Fruit fly (Drosophila melanogaster) whole organism, embryonic: Measurements from ENCODE around the gene CG1092.

Experiments
- CG12104 ChIP-seq: fragments of 200-800 bp; sonication (Bioruptor generic); optimal IDR thresholded peaks from 3 replicates; lab custom pipeline; 2016; ENCODE audit warnings: missing biosample characterization, missing genetic modification characterization
- CG2116 ChIP-seq: fragments of 200-800 bp; sonication (Bioruptor generic); optimal IDR thresholded peaks from 3 replicates; lab custom pipeline; 2018; ENCODE audit warnings: missing biosample characterization, mild to moderate bottlenecking, missing genetic modification characterization
- CG5953 ChIP-seq: fragments of 200-800 bp; sonication (Bioruptor generic); IDR thresholded peaks from 2 replicates; pipeline ENCODE4 v1.3.6; 2022; ENCODE audit warnings: missing biosample characterization, missing genetic modification characterization
- CG6175 ChIP-seq: fragments of 200-800 bp; sonication (Bioruptor generic); IDR thresholded peaks from 3 replicates; pipeline ENCODE4 v1.3.6; 2022; ENCODE audit warnings: missing biosample characterization, missing genetic modification characterization
- NK7.1 ChIP-seq: fragments of 200-800 bp; sonication (Bioruptor generic); optimal IDR thresholded peaks from 3 replicates; lab custom pipeline; 2016; ENCODE audit warnings: missing biosample characterization, missing genetic modification characterization
- Opbp ChIP-seq: fragments of 200-800 bp; sonication (Bioruptor generic); IDR thresholded peaks from 3 replicates; pipeline ENCODE4 v1.3.6; 2022; ENCODE audit warnings: missing biosample characterization, missing genetic modification characterization; ENCODE audit not compliant: partially characterized antibody
- Sox102F ChIP-seq: fragments of 200-800 bp; sonication (Bioruptor generic); optimal IDR thresholded peaks from 2 replicates; lab custom pipeline; 2018; ENCODE audit warnings: missing biosample characterization, mild to moderate bottlenecking, missing genetic modification characterization, moderate library complexity
- Taf1 ChIP-seq: fragments of 200-800 bp; sonication (Bioruptor generic); IDR thresholded peaks from 2 replicates; pipeline ENCODE4 v1.3.6; 2022; ENCODE audit warnings: missing biosample characterization, missing genetic modification characterization
- crc ChIP-seq: fragments of 200-800 bp; sonication (Bioruptor generic); optimal IDR thresholded peaks from 2 replicates; lab custom pipeline; 2016; ENCODE audit warnings: missing biosample characterization, missing genetic modification characterization
- hbn ChIP-seq: fragments of 200-800 bp; sonication (Bioruptor generic); IDR thresholded peaks from 2 replicates; pipeline ENCODE4 v1.3.6; 2022; ENCODE audit warnings: missing biosample characterization, missing genetic modification characterization; ENCODE audit not compliant: partially characterized antibody
- kay ChIP-seq: fragments of 200-800 bp; sonication (Bioruptor generic); optimal IDR thresholded peaks from 2 replicates; lab custom pipeline; 2016; ENCODE audit warnings: missing biosample characterization, missing genetic modification characterization
- ranshi ChIP-seq: fragments of 200-800 bp; sonication (Bioruptor generic); IDR thresholded peaks from 2 replicates; pipeline ENCODE4 v1.3.6; 2022; ENCODE audit warnings: missing biosample characterization, missing genetic modification characterization
- ttk ChIP-seq: fragments of 200-800 bp; sonication (Bioruptor generic); IDR thresholded peaks from 2 replicates; pipeline ENCODE4 v2.1.2; 2022; ENCODE audit warnings: missing biosample characterization, missing genetic modification characterization
- unc-4 ChIP-seq: fragments of 200-800 bp; sonication (Bioruptor generic); IDR thresholded peaks from 2 replicates; pipeline ENCODE4 v1.3.6; 2022; ENCODE audit warnings: missing biosample characterization, missing genetic modification characterization; ENCODE audit not compliant: partially characterized antibody

DNA sequence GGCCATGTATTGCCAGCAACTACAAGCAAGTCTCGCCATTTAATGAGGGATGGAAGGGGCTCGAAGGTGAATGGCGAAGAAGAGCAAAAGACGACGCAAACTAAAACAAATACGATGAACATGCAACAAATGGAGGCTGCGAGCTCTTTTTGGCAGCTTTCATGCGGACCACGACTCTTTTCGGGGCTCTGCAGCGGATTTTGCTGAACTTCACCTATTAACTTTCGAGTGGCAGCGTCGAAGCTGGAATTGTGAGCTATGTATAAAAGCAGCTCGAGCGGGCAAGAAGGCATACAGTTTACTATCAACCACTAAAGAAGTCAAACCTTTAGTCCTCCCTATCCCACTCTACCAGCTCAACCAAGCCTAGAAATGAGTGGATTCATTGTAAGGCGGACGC lies 12.2 kb upstream of the CG1092 start, which contains the start of gene TwdlV:
- TF ChIP-seq crc (GFP tag; lab: Kevin White, UChicago): no peak
- no peak for TF ChIP-seq unc-4 (GFP tag; lab: Robert Waterston, UW)
- TF ChIP-seq Opbp: no peak
- no peak for TF ChIP-seq CG12104 (GFP tag; lab: Kevin White, UChicago)
- TF ChIP-seq CG2116: no peak
- TF ChIP-seq NK7.1 (GFP tag; lab: Kevin White, UChicago): no peak
- TF ChIP-seq CG5953: no peak
- TF ChIP-seq ttk (GFP tag; lab: Robert Waterston, UW): no peak
- TF ChIP-seq Taf1 (GFP tag; lab: Robert Waterston, UW): no peak
- TF ChIP-seq hbn: no peak
- TF ChIP-seq ranshi (GFP tag; lab: Robert Waterston, UW): no peak
- no peak for TF ChIP-seq kay (GFP tag; lab: Kevin White, UChicago)
- no peak for TF ChIP-seq Sox102F (GFP tag; lab: Kevin White, UChicago)
- no peak for TF ChIP-seq CG6175
